Worm (Caenorhabditis elegans): Measurements from ENCODE around the gene unc-112.

The unc-112 gene

ce11 chrV:14688097-14688912, 8.1 kb downstream of the unc-112 start, which contains the start of gene C47E8.11 (continued):
- TF ChIP-seq egl-27 (tag; optimal IDR thresholded peaks at IDR 0.05), result no peak
- TF ChIP-seq ama-1 (optimal IDR thresholded peaks at IDR 0.05), result peak; percentile 71
- TF ChIP-seq saeg-2 (GFP tag; IDR thresholded peaks at IDR 0.05), result no peak
- no peak for TF ChIP-seq unc-39 (tag; optimal IDR thresholded peaks at IDR 0.05)
- TF ChIP-seq zfp-3 (GFP tag; conservative IDR thresholded peaks at IDR 0.05), result peak; percentile 92
- no peak for TF ChIP-seq zip-2 (tag; optimal IDR thresholded peaks at IDR 0.05)
- TF ChIP-seq snpc-1.2 (GFP tag; IDR thresholded peaks at IDR 0.05), result peak; percentile 50
- no peak for TF ChIP-seq ceh-62 (tag; optimal IDR thresholded peaks at IDR 0.05)
- TF ChIP-seq lin-29 (GFP tag; IDR thresholded peaks at IDR 0.05), result peak; percentile 31; the same call in 1 of the 2 replicates
- TF ChIP-seq nhr-10 (tag; optimal IDR thresholded peaks at IDR 0.05), result no peak
- TF ChIP-seq sdz-12 (GFP tag; optimal IDR thresholded peaks at IDR 0.05), result peak; percentile 13
- TF ChIP-seq cey-2 (tag; optimal IDR thresholded peaks at IDR 0.05; ENCODE audit: borderline replicate concordance, insufficient read depth), result no peak
- TF ChIP-seq madf-5 (GFP tag; IDR thresholded peaks at IDR 0.05), result no peak
- TF ChIP-seq unc-62 (GFP tag; optimal IDR thresholded peaks at IDR 0.05 in 1 of 2), result no peak
- TF ChIP-seq unc-62 (tag; optimal IDR thresholded peaks at IDR 0.05), result no peak
- TF ChIP-seq hmg-1.1 (GFP tag; IDR thresholded peaks at IDR 0.05), result peak; percentile 39
- TF ChIP-seq T26A8.4 (GFP tag; IDR thresholded peaks at IDR 0.05), result peak; percentile 77
- peak; percentile 44; the same call in 1 of the 2 replicates for TF ChIP-seq arid-1 (GFP tag; conservative IDR thresholded peaks at IDR 0.05)
- TF ChIP-seq dmd-6 (GFP tag; IDR thresholded peaks at IDR 0.05), result no peak; the same call in 1 of the 2 replicates
- TF ChIP-seq set-16 (GFP tag; IDR thresholded peaks at IDR 0.05), result peak; percentile 39
- TF ChIP-seq nhr-77 (tag; optimal IDR thresholded peaks at IDR 0.05), result no peak
- TF ChIP-seq dve-1 (tag; optimal IDR thresholded peaks at IDR 0.05; ENCODE audit: insufficient read depth), result peak; percentile 65
- peak; percentile 64; the same call in 1 of the 2 replicates for TF ChIP-seq Y48G9A.11 (GFP tag; IDR thresholded peaks at IDR 0.05)
- peak; percentile 13 for TF ChIP-seq nhr-48 (tag; optimal IDR thresholded peaks at IDR 0.05)
- TF ChIP-seq unc-130 (GFP tag; optimal IDR thresholded peaks at IDR 0.05), result no peak
- no peak for TF ChIP-seq mxl-2 (GFP tag; conservative IDR thresholded peaks at IDR 0.05)
- TF ChIP-seq pha-4 (GFP tag; IDR thresholded peaks at IDR 0.05), result peak; percentile 51
- peak; percentile 67 for TF ChIP-seq pha-4 (tag; optimal IDR thresholded peaks at IDR 0.05)
- TF ChIP-seq ztf-11 (tag; optimal IDR thresholded peaks at IDR 0.05), result no peak
- TF ChIP-seq nhr-25 (tag; optimal IDR thresholded peaks at IDR 0.05; ENCODE audit: borderline replicate concordance, insufficient read depth), result no peak
- no peak for TF ChIP-seq ztf-7 (tag; optimal IDR thresholded peaks at IDR 0.05)
- 0 out of 2 replicates have a peak, but pooled peaks have one; percentile 14 for TF ChIP-seq nhr-41 (GFP tag; IDR thresholded peaks at IDR 0.05)
- no peak for TF ChIP-seq attf-4 (tag; optimal IDR thresholded peaks at IDR 0.05)
- no peak for TF ChIP-seq ceh-82 (tag; optimal IDR thresholded peaks at IDR 0.05)
- no peak for TF ChIP-seq nhr-42 (GFP tag; IDR thresholded peaks at IDR 0.05)
- no peak for TF ChIP-seq zag-1 (tag; optimal IDR thresholded peaks at IDR 0.05)
- TF ChIP-seq lin-39 (tag; optimal IDR thresholded peaks at IDR 0.05), result no peak
- peak; percentile 91 for TF ChIP-seq lin-13 (GFP tag; optimal IDR thresholded peaks at IDR 0.05)
- TF ChIP-seq F37D6.2 (tag; optimal IDR thresholded peaks at IDR 0.05), result no peak
- peak; percentile 2; the same call in 1 of the 2 replicates for TF ChIP-seq madf-9 (GFP tag; conservative IDR thresholded peaks at IDR 0.05)
- TF ChIP-seq daf-12 (tag; optimal IDR thresholded peaks at IDR 0.05), result no peak
- TF ChIP-seq gei-8 (GFP tag; optimal IDR thresholded peaks at IDR 0.05), result no peak
- TF ChIP-seq tag-97 (GFP tag; IDR thresholded peaks at IDR 0.05), result no peak
- TF ChIP-seq nhr-102 (tag; optimal IDR thresholded peaks at IDR 0.05), result peak; percentile 45
- no peak for TF ChIP-seq tra-1 (GFP tag; IDR thresholded peaks at IDR 0.05)
- TF ChIP-seq lim-7 (GFP tag; IDR thresholded peaks at IDR 0.05), result peak; percentile 65
- no peak for TF ChIP-seq ZK337.2 (GFP tag; IDR thresholded peaks at IDR 0.05)
- no peak for TF ChIP-seq nhr-76 (tag; optimal IDR thresholded peaks at IDR 0.05)
- 0 out of 2 replicates have a peak, but pooled peaks have one; percentile 35 for TF ChIP-seq php-3 (GFP tag; IDR thresholded peaks at IDR 0.05)
- TF ChIP-seq T20F7.1 (GFP tag; optimal IDR thresholded peaks at IDR 0.05), result peak; percentile 64

All from whole organism, L4 larva.